Fruit fly (Drosophila melanogaster) whole organism, prepupa: Measurements from ENCODE around the gene Tl.
A peak's percentile ranks its signal among the peaks of the same experiment; 100 is the strongest.

Experiments
- CG11902 ChIP-seq: fragments of 200-800 bp; sonication (Bioruptor generic); optimal IDR thresholded peaks from 3 replicates; lab custom pipeline; 2016; ENCODE audit warnings: missing biosample characterization, missing genetic modification characterization
- CG6792 ChIP-seq: fragments of 200-800 bp; sonication (Bioruptor generic); optimal IDR thresholded peaks from 3 replicates; lab custom pipeline; 2016; ENCODE audit warnings: missing biosample characterization, missing genetic modification characterization
- Eip78C ChIP-seq: fragments of 200-800 bp; sonication (Bioruptor generic); peaks from one replicate; lab custom pipeline; 2016; ENCODE audit warnings: missing biosample characterization, missing genetic modification characterization
- OdsH ChIP-seq: fragments of 200-800 bp; sonication (Bioruptor generic); optimal IDR thresholded peaks from 3 replicates; lab custom pipeline; 2016; ENCODE audit warnings: missing biosample characterization, missing genetic modification characterization
- Sox14 ChIP-seq: fragments of 200-800 bp; sonication (Bioruptor generic); optimal IDR thresholded peaks from 3 replicates; lab custom pipeline; 2016; ENCODE audit warnings: missing biosample characterization, missing genetic modification characterization
- dsx ChIP-seq: fragments of 200-800 bp; optimal IDR thresholded peaks from 3 replicates; lab custom pipeline; 2019; ENCODE audit warnings: missing biosample characterization, mild to moderate bottlenecking, missing genetic modification characterization, moderate library complexity; ENCODE audit not compliant: poor library complexity, severe bottlenecking
- net ChIP-seq: fragments of 200-800 bp; sonication (Bioruptor generic); optimal IDR thresholded peaks from 3 replicates; lab custom pipeline; 2016; ENCODE audit warnings: missing biosample characterization, missing genetic modification characterization

DNA sequence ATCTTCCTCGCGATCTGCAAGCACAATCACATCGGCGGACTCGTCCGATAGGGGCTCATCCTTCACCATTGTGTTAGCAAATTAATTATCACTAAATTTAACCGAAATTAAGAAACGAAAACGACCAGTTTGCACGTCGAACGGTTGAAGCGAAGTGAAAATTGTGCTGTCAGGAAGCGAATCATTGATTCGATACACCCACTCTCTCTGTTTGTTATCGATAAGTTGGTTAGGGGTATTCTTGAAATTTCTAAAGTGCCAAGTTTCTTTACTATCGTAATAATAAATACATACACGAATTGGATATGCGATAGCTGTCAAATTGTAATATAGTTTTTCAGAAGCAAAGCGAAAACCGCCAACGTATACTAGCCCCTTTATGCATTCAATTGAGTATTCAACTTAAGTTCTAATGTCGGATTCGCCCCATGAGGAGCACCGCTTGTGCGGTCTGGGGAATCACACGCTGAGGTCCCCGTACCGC is 76.7 kb downstream of the Tl start, which contains the start of gene Rb97D:
- TF ChIP-seq dsx: peak; percentile 61
- peak; percentile 52 for TF ChIP-seq CG11902 (GFP tag; lab: Kevin White, UChicago)
- TF ChIP-seq Sox14 (GFP tag; lab: Kevin White, UChicago): peak; percentile 83
- peak; percentile 67 for TF ChIP-seq OdsH (GFP tag; lab: Kevin White, UChicago)
- TF ChIP-seq Eip78C (GFP tag; lab: Kevin White, UChicago): peak; percentile 71
- peak; percentile 67 for TF ChIP-seq CG6792 (GFP tag; lab: Kevin White, UChicago)
- peak; percentile 61 for TF ChIP-seq net (GFP tag; lab: Kevin White, UChicago)
